Worm (Caenorhabditis elegans): ENCODE results near the gene nft-1.

nft-1 gene

DNA sequence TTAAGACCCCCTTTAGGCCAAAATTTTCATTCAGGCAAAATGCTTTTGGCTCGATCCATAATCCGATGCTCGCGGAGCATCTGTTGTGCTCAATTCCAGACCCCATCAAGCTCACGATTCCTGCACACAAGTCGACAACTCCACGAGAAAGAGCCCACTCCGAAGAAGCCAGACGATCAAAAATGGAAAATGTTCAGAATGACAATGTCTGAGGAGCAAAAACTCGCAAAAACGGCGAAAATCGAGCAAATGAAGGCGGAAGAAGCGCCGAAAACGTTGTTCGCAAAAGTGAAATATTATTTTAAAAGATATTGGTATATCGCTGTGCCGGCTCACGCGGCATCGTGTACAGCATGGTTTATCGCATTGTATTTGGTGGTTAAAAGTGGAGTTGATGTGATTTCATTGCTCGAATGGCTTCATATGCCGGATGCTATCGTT lies 2.0 kb upstream of the nft-1 start, which contains the start of gene Y56A3A.22 (continued):
- TF ChIP-seq B0035.1 (tag; optimal IDR thresholded peaks at IDR 0.05) (peak; percentile 45), ztf-22 (GFP tag; optimal IDR thresholded peaks at IDR 0.05) (peak; percentile 22), rec-8 (tag; optimal IDR thresholded peaks at IDR 0.05) (no peak), aptf-3 (GFP tag; IDR thresholded peaks at IDR 0.05) (peak; percentile 73; the same call in 1 of the 2 replicates), madf-8 (GFP tag; conservative IDR thresholded peaks at IDR 0.05) (no peak), rcor-1 (GFP tag; IDR thresholded peaks at IDR 0.05) (no peak), egl-18 (GFP tag; IDR thresholded peaks at IDR 0.05) (no peak), ccch-3 (GFP tag; optimal IDR thresholded peaks at IDR 0.05) (no peak), ztf-28 (GFP tag; IDR thresholded peaks at IDR 0.05) (no peak), repo-1 (tag; optimal IDR thresholded peaks at IDR 0.05) (peak; percentile 93), hrde-1 (tag; optimal IDR thresholded peaks at IDR 0.05; ENCODE audit: borderline replicate concordance) (peak; percentile 44), tbx-9 (tag; optimal IDR thresholded peaks at IDR 0.05; ENCODE audit: borderline replicate concordance) (peak; percentile 56), B0261.1 (tag; optimal IDR thresholded peaks at IDR 0.05) (peak; percentile 28), nhr-80 (tag; optimal IDR thresholded peaks at IDR 0.05) (no peak), sdz-38 (tag; optimal IDR thresholded peaks at IDR 0.05) (no peak), madf-3 (GFP tag; IDR thresholded peaks at IDR 0.05) (no peak; the same call in 1 of the 2 replicates), F55B11.4 (tag; optimal IDR thresholded peaks at IDR 0.05; ENCODE audit: borderline replicate concordance, insufficient read depth) (no peak), hmg-20 (GFP tag; IDR thresholded peaks at IDR 0.05) (peak; percentile 30; the same call in 1 of the 2 replicates), xnd-1 (tag; optimal IDR thresholded peaks at IDR 0.05) (no peak), snpc-1.1 (tag; optimal IDR thresholded peaks at IDR 0.05; ENCODE audit: insufficient read depth) (no peak), unc-62 (GFP tag; optimal IDR thresholded peaks at IDR 0.05) (no peak), F10E7.11 (tag; optimal IDR thresholded peaks at IDR 0.05) (peak; percentile 20), ztf-25 (GFP tag; IDR thresholded peaks at IDR 0.05) (no peak), cebp-2 (GFP tag; IDR thresholded peaks at IDR 0.05) (0 out of 2 replicates have a peak, but pooled peaks have one; percentile 76), lsl-1 (GFP tag; optimal IDR thresholded peaks at IDR 0.05) (no peak), efl-1 (GFP tag; optimal IDR thresholded peaks at IDR 0.05) (no peak), somi-1 (GFP tag; optimal IDR thresholded peaks at IDR 0.05) (peak; percentile 15), egl-44 (GFP tag; IDR thresholded peaks at IDR 0.05) (no peak), hmg-1.2 (GFP tag; IDR thresholded peaks at IDR 0.05) (0 out of 2 replicates have a peak, but pooled peaks have one; percentile 18), F39B2.1 (GFP tag; IDR thresholded peaks at IDR 0.05) (peak; percentile 24; the same call in 1 of the 2 replicates), atf-7 (tag; optimal IDR thresholded peaks at IDR 0.05) (peak; percentile 71), ztf-26 (tag; optimal IDR thresholded peaks at IDR 0.05) (no peak), F22D6.2 (tag; optimal IDR thresholded peaks at IDR 0.05) (no peak), athp-1 (tag; optimal IDR thresholded peaks at IDR 0.05) (peak; percentile 81), F37B4.10 (GFP tag; IDR thresholded peaks at IDR 0.05) (no peak), F33H1.4 (GFP tag; IDR thresholded peaks at IDR 0.05) (no peak), hlh-26 (GFP tag; conservative IDR thresholded peaks at IDR 0.05) (no peak), C06A6.2 (GFP tag; conservative IDR thresholded peaks at IDR 0.05) (no peak), let-526 (GFP tag; IDR thresholded peaks at IDR 0.05) (no peak), B0019.2 (GFP tag; conservative IDR thresholded peaks at IDR 0.05) (no peak), nfya-2 (GFP tag; IDR thresholded peaks at IDR 0.05) (no peak), dpl-1 (GFP tag; optimal IDR thresholded peaks at IDR 0.05) (no peak), B0336.3 (GFP tag; IDR thresholded peaks at IDR 0.05) (peak; percentile 94), snpc-1.3 (tag; optimal IDR thresholded peaks at IDR 0.05; ENCODE audit: insufficient read depth) (peak; percentile 32), C17E4.6 (GFP tag; IDR thresholded peaks at IDR 0.05) (0 out of 2 replicates have a peak, but pooled peaks have one; percentile 50), let-607 (tag; optimal IDR thresholded peaks at IDR 0.05) (peak; percentile 24 to 79), K11D2.4 (GFP tag; IDR thresholded peaks at IDR 0.05) (no peak), pha-4 (tag; optimal IDR thresholded peaks at IDR 0.05) (no peak)
